Fruit fly (Drosophila melanogaster) whole organism, prepupa: Measurements from ENCODE around the gene CG5342.

Experiments used
- Blimp-1 ChIP-seq: fragments of 200-800 bp; sonication (Bioruptor generic); optimal IDR thresholded peaks from 3 replicates; lab custom pipeline; 2017; ENCODE audit warnings: missing biosample characterization, missing genetic modification characterization, mild to moderate bottlenecking, moderate library complexity, missing genetic modification reagents
- CG10669 ChIP-seq: fragments of 200-800 bp; sonication (Bioruptor generic); optimal IDR thresholded peaks from 3 replicates; lab custom pipeline; 2018; ENCODE audit warnings: missing biosample characterization, mild to moderate bottlenecking, missing genetic modification characterization, moderate library complexity
- CG11294 ChIP-seq: fragments of 200-800 bp; sonication (Bioruptor generic); IDR thresholded peaks from 2 replicates; pipeline ENCODE4 v1.3.6; 2022; ENCODE audit warnings: missing biosample characterization, missing genetic modification characterization
- CG11762 ChIP-seq: fragments of 200-800 bp; sonication (Bioruptor generic); optimal IDR thresholded peaks from 3 replicates; lab custom pipeline; 2016; ENCODE audit warnings: missing biosample characterization, missing genetic modification characterization; ENCODE audit not compliant: insufficient read depth
- CG11902 ChIP-seq: fragments of 200-800 bp; sonication (Bioruptor generic); optimal IDR thresholded peaks from 3 replicates; lab custom pipeline; 2016; ENCODE audit warnings: missing biosample characterization, missing genetic modification characterization
- CG15336 ChIP-seq: fragments of 200-800 bp; sonication (Bioruptor generic); IDR thresholded peaks from 2 replicates; pipeline ENCODE4 v1.3.6; 2022; ENCODE audit warnings: missing biosample characterization, missing genetic modification characterization
- CG1621 ChIP-seq: fragments of 200-800 bp; sonication (Bioruptor generic); optimal IDR thresholded peaks from 3 replicates; lab custom pipeline; 2018; ENCODE audit warnings: missing biosample characterization, mild to moderate bottlenecking, missing genetic modification characterization
- CG16779 ChIP-seq: fragments of 200-800 bp; sonication (Bioruptor generic); optimal IDR thresholded peaks from 3 replicates; lab custom pipeline; 2017; ENCODE audit warnings: missing biosample characterization, mild to moderate bottlenecking, missing genetic modification characterization
- CG3032 ChIP-seq: fragments of 200-800 bp; optimal IDR thresholded peaks from 2 replicates; lab custom pipeline; 2019; ENCODE audit warnings: missing biosample characterization, mild to moderate bottlenecking, missing genetic modification characterization, moderate library complexity
- CG31627 ChIP-seq: fragments of 200-800 bp; sonication (Bioruptor generic); optimal IDR thresholded peaks from 3 replicates; lab custom pipeline; 2016; ENCODE audit warnings: missing biosample characterization, missing genetic modification characterization
- CG4318 ChIP-seq: fragments of 200-800 bp; sonication (Bioruptor generic); optimal IDR thresholded peaks from 3 replicates; lab custom pipeline; 2017; ENCODE audit warnings: missing biosample characterization, mild to moderate bottlenecking, missing genetic modification characterization
- CG6163 ChIP-seq: fragments of 200-800 bp; sonication (Bioruptor generic); IDR thresholded peaks from 3 replicates; pipeline ENCODE4 v1.3.6; 2022; ENCODE audit warnings: missing biosample characterization, missing genetic modification characterization
- CG6276 ChIP-seq: fragments of 200-800 bp; sonication (Bioruptor generic); optimal IDR thresholded peaks from 2 replicates; lab custom pipeline; 2017; ENCODE audit warnings: missing biosample characterization, mild to moderate bottlenecking, missing genetic modification characterization
- CG6792 ChIP-seq: fragments of 200-800 bp; sonication (Bioruptor generic); optimal IDR thresholded peaks from 3 replicates; lab custom pipeline; 2016; ENCODE audit warnings: missing biosample characterization, missing genetic modification characterization
- CG6808 ChIP-seq: fragments of 200-800 bp; sonication (Bioruptor generic); optimal IDR thresholded peaks from 3 replicates; lab custom pipeline; 2017; ENCODE audit warnings: missing biosample characterization, missing genetic modification characterization, mild to moderate bottlenecking, moderate library complexity, missing genetic modification reagents
- CG6854 ChIP-seq: fragments of 200-800 bp; sonication (Bioruptor generic); optimal IDR thresholded peaks from 2 replicates; lab custom pipeline; 2017; ENCODE audit warnings: missing biosample characterization, mild to moderate bottlenecking, missing genetic modification characterization
- CG8119 ChIP-seq: fragments of 200-800 bp; sonication (Bioruptor generic); IDR thresholded peaks from 3 replicates; pipeline ENCODE4 v1.3.6; 2022; ENCODE audit warnings: missing biosample characterization, missing genetic modification characterization
- CG8632 ChIP-seq: fragments of 200-800 bp; sonication (Bioruptor generic); optimal IDR thresholded peaks from 3 replicates; lab custom pipeline; 2016; ENCODE audit warnings: missing biosample characterization, missing genetic modification characterization
- Eip75B ChIP-seq: fragments of 200-800 bp; sonication (Bioruptor generic); optimal IDR thresholded peaks from 3 replicates; lab custom pipeline; 2016; ENCODE audit warnings: missing biosample characterization, missing genetic modification characterization
- Ets21C ChIP-seq: fragments of 200-800 bp; sonication (Bioruptor generic); optimal IDR thresholded peaks from 3 replicates; lab custom pipeline; 2016; ENCODE audit warnings: missing biosample characterization, missing genetic modification characterization
- Ets96B ChIP-seq: fragments of 200-800 bp; optimal IDR thresholded peaks from 2 replicates; lab custom pipeline; 2019; ENCODE audit warnings: missing biosample characterization, mild to moderate bottlenecking, missing genetic modification characterization, moderate library complexity
- Gug ChIP-seq: fragments of 200-800 bp; sonication (Bioruptor generic); IDR thresholded peaks from 2 replicates; pipeline ENCODE4 v1.3.6; 2022; ENCODE audit warnings: missing biosample characterization, missing genetic modification characterization
- Hr38 ChIP-seq: sonication (Bioruptor generic); optimal IDR thresholded peaks from 2 replicates; lab custom pipeline; 2016; ENCODE audit warnings: missing biosample characterization, missing genetic modification characterization
- Hr39 ChIP-seq: fragments of 200-800 bp; sonication (Bioruptor generic); optimal IDR thresholded peaks from 2 replicates; lab custom pipeline; 2016; ENCODE audit warnings: missing biosample characterization, missing genetic modification characterization
- Hr4 ChIP-seq: fragments of 200-800 bp; sonication (Bioruptor generic); optimal IDR thresholded peaks from 3 replicates; lab custom pipeline; 2016; ENCODE audit warnings: missing biosample characterization, missing genetic modification characterization
- Lpt ChIP-seq: fragments of 200-800 bp; sonication (Bioruptor generic); optimal IDR thresholded peaks from 3 replicates; lab custom pipeline; 2016; ENCODE audit warnings: missing biosample characterization, missing genetic modification characterization
- Met ChIP-seq: fragments of 200-800 bp; sonication (Bioruptor generic); optimal IDR thresholded peaks from 3 replicates; lab custom pipeline; 2016; ENCODE audit warnings: missing biosample characterization, missing genetic modification characterization
- OdsH ChIP-seq: fragments of 200-800 bp; sonication (Bioruptor generic); optimal IDR thresholded peaks from 3 replicates; lab custom pipeline; 2016; ENCODE audit warnings: missing biosample characterization, missing genetic modification characterization
- Smox ChIP-seq: fragments of 200-800 bp; sonication (Bioruptor generic); optimal IDR thresholded peaks from 3 replicates; lab custom pipeline; 2016; ENCODE audit warnings: missing biosample characterization, missing genetic modification characterization
- Sox102F ChIP-seq: fragments of 200-800 bp; sonication (Bioruptor generic); optimal IDR thresholded peaks from 2 replicates; lab custom pipeline; 2016; ENCODE audit warnings: missing biosample characterization, mild to moderate bottlenecking, missing genetic modification characterization
- Sox14 ChIP-seq: fragments of 200-800 bp; sonication (Bioruptor generic); optimal IDR thresholded peaks from 3 replicates; lab custom pipeline; 2016; ENCODE audit warnings: missing biosample characterization, missing genetic modification characterization
- Sox15 ChIP-seq: fragments of 200-800 bp; sonication (Bioruptor generic); optimal IDR thresholded peaks from 3 replicates; lab custom pipeline; 2016; ENCODE audit warnings: missing biosample characterization, missing genetic modification characterization
- cyc ChIP-seq: fragments of 200-800 bp; sonication (Bioruptor generic); optimal IDR thresholded peaks from 3 replicates; lab custom pipeline; 2016; ENCODE audit warnings: missing biosample characterization, missing genetic modification characterization
- dac ChIP-seq: fragments of 200-800 bp; sonication (Bioruptor generic); optimal IDR thresholded peaks from 2 replicates; lab custom pipeline; 2017; ENCODE audit warnings: missing biosample characterization, mild to moderate bottlenecking, missing genetic modification characterization
- dsx ChIP-seq: fragments of 200-800 bp; optimal IDR thresholded peaks from 3 replicates; lab custom pipeline; 2019; ENCODE audit warnings: missing biosample characterization, mild to moderate bottlenecking, missing genetic modification characterization, moderate library complexity; ENCODE audit not compliant: poor library complexity, severe bottlenecking
- eg ChIP-seq: fragments of 200-800 bp; sonication (Bioruptor generic); IDR thresholded peaks from 3 replicates; pipeline ENCODE4 v1.3.6; 2022; ENCODE audit warnings: missing biosample characterization, missing genetic modification characterization
- fd85E ChIP-seq: fragments of 200-800 bp; sonication (Bioruptor generic); optimal IDR thresholded peaks from 3 replicates; lab custom pipeline; 2016; ENCODE audit warnings: missing biosample characterization, missing genetic modification characterization
- fkh ChIP-seq: fragments of 200-800 bp; sonication (Bioruptor generic); optimal IDR thresholded peaks from 3 replicates; lab custom pipeline; 2017; ENCODE audit warnings: missing biosample characterization, mild to moderate bottlenecking, missing genetic modification characterization, moderate library complexity
- lz ChIP-seq: fragments of 200-800 bp; sonication (Bioruptor generic); optimal IDR thresholded peaks from 3 replicates; lab custom pipeline; 2016; ENCODE audit warnings: missing biosample characterization, missing genetic modification characterization
- net ChIP-seq: fragments of 200-800 bp; sonication (Bioruptor generic); optimal IDR thresholded peaks from 3 replicates; lab custom pipeline; 2016; ENCODE audit warnings: missing biosample characterization, missing genetic modification characterization
- pdm3 ChIP-seq: fragments of 200-800 bp; sonication (Bioruptor generic); optimal IDR thresholded peaks from 3 replicates; lab custom pipeline; 2016; ENCODE audit warnings: missing biosample characterization, missing genetic modification characterization
- spab ChIP-seq: fragments of 200-800 bp; sonication (Bioruptor generic); optimal IDR thresholded peaks from 2 replicates; lab custom pipeline; 2017; ENCODE audit warnings: missing biosample characterization, mild to moderate bottlenecking, missing genetic modification characterization, missing genetic modification reagents
- ss ChIP-seq, 2 experiments: fragments of 200-800 bp; sonication (Bioruptor generic); optimal IDR thresholded peaks; 2 replicates in 1 of 2; 3 replicates in 1 of 2; lab custom pipeline; 2017 to 2018; ENCODE audit warnings: mild to moderate bottlenecking in 2 of 2, missing biosample characterization in 2 of 2, missing genetic modification characterization in 2 of 2, moderate library complexity in 1 of 2
- svp ChIP-seq: fragments of 200-800 bp; sonication (Bioruptor generic); peaks from one replicate; lab custom pipeline; 2016; ENCODE audit warnings: missing biosample characterization, missing genetic modification characterization

The CG5342 gene

dm6 chr3R:11562326-11563109 is 16.1 kb upstream of the CG5342 start (continued):
- TF ChIP-seq net (GFP tag; lab: Kevin White, UChicago): peak; percentile 93
- TF ChIP-seq spab (GFP tag; lab: Kevin White, UChicago): peak; percentile 92
- peak; percentile 92 for TF ChIP-seq Ets21C (GFP tag; lab: Kevin White, UChicago)
- peak; percentile 95 for TF ChIP-seq Smox (GFP tag; lab: Kevin White, UChicago)
- no peak for TF ChIP-seq Hr38
- peak; percentile 90 for TF ChIP-seq CG8632 (GFP tag; lab: Kevin White, UChicago)
- peak; percentile 87 for TF ChIP-seq CG8119 (GFP tag; lab: Robert Waterston, UW)
- TF ChIP-seq svp (GFP tag; lab: Kevin White, UChicago): peak; percentile 99
- TF ChIP-seq Hr39: peak; percentile 95
- TF ChIP-seq Ets96B: peak; percentile 94
- TF ChIP-seq CG11294 (GFP tag; lab: Robert Waterston, UW): peak; percentile 95
- TF ChIP-seq Lpt (GFP tag; lab: Kevin White, UChicago): peak; percentile 95
- peak; percentile 92 for TF ChIP-seq Gug (GFP tag; lab: Robert Waterston, UW)
- TF ChIP-seq CG11902 (GFP tag; lab: Kevin White, UChicago): peak; percentile 95
- peak; percentile 95 for TF ChIP-seq pdm3
- TF ChIP-seq CG6792 (GFP tag; lab: Kevin White, UChicago): peak; percentile 93
- peak; percentile 96 for TF ChIP-seq CG6808
- peak; percentile 98 for TF ChIP-seq CG6163 (GFP tag; lab: Robert Waterston, UW)
- TF ChIP-seq dac (GFP tag; lab: Kevin White, UChicago): peak; percentile 74
- peak; percentile 96 for TF ChIP-seq CG3032 (tag; lab: Kevin White, UChicago)
- TF ChIP-seq Sox14 (GFP tag; lab: Kevin White, UChicago): peak; percentile 95
- peak; percentile 96 for TF ChIP-seq Sox102F (GFP tag; lab: Kevin White, UChicago)
- peak; percentile 89 for TF ChIP-seq Sox15
- peak; percentile 96 for TF ChIP-seq Blimp-1 (GFP tag; lab: Kevin White, UChicago)
- peak; percentile 98 for TF ChIP-seq cyc
- TF ChIP-seq Eip75B (GFP tag; lab: Kevin White, UChicago): peak; percentile 98
- peak; percentile 95 for TF ChIP-seq fkh (GFP tag; lab: Kevin White, UChicago)
- TF ChIP-seq Hr4 (GFP tag; lab: Kevin White, UChicago): peak; percentile 92
- TF ChIP-seq CG15336 (GFP tag; lab: Robert Waterston, UW): peak; percentile 87
- TF ChIP-seq CG1621 (tag; lab: Kevin White, UChicago): peak; percentile 90
- peak; percentile 91 for TF ChIP-seq CG6854 (GFP tag; lab: Kevin White, UChicago)
- TF ChIP-seq CG6276: peak; percentile 90
- TF ChIP-seq Met (GFP tag; lab: Kevin White, UChicago): peak; percentile 96
- peak; percentile 94 for TF ChIP-seq dsx (GFP tag; lab: Kevin White, UChicago)

dm6 chr3R:11563147-11563546 is 15.5 kb upstream of the CG5342 start:
- TF ChIP-seq cyc (no peak), Hr4 (GFP tag; lab: Kevin White, UChicago) (no peak), CG31627 (no peak), CG4318 (no peak), spab (GFP tag; lab: Kevin White, UChicago) (no peak), ss (GFP tag; optimal IDR thresholded peaks at IDR 0.05; lab: Kevin White, UChicago) (no peak), CG11762 (no peak), net (GFP tag; lab: Kevin White, UChicago) (no peak), fd85E (GFP tag; lab: Kevin White, UChicago) (no peak), Met (GFP tag; lab: Kevin White, UChicago) (no peak), eg (GFP tag; lab: Robert Waterston, UW) (no peak), CG8119 (GFP tag; lab: Robert Waterston, UW) (no peak), CG11294 (GFP tag; lab: Robert Waterston, UW) (no peak), CG16779 (tag; lab: Kevin White, UChicago) (no peak), lz (GFP tag; lab: Kevin White, UChicago) (no peak), CG6276 (no peak), OdsH (GFP tag; lab: Kevin White, UChicago) (no peak), CG10669 (GFP tag; lab: Kevin White, UChicago) (no peak), fkh (GFP tag; lab: Kevin White, UChicago) (no peak)
